Fruit fly (Drosophila melanogaster) whole organism, embryonic: ENCODE results near the gene Blm.

Experiments
- CG10274 ChIP-seq: fragments of 200-800 bp; sonication (Bioruptor generic); optimal IDR thresholded peaks from 3 replicates; lab custom pipeline; 2017; ENCODE audit warnings: missing biosample characterization, mild to moderate bottlenecking, missing genetic modification characterization
- CG10654 ChIP-seq: fragments of 200-800 bp; sonication (Bioruptor generic); optimal IDR thresholded peaks from 2 replicates; lab custom pipeline; 2016; ENCODE audit warnings: missing biosample characterization, missing genetic modification characterization
- CG12659 ChIP-seq: fragments of 200-800 bp; sonication (Bioruptor generic); optimal IDR thresholded peaks from 3 replicates; lab custom pipeline; 2017; ENCODE audit warnings: mild to moderate bottlenecking, missing biosample characterization, missing genetic modification reagents, missing genetic modification characterization
- CG12744 ChIP-seq: fragments of 200-800 bp; sonication (Bioruptor generic); optimal IDR thresholded peaks from 2 replicates; lab custom pipeline; 2016; ENCODE audit warnings: missing biosample characterization, missing genetic modification characterization
- CG13296 ChIP-seq: fragments of 200-800 bp; sonication (Bioruptor generic); optimal IDR thresholded peaks from 3 replicates; lab custom pipeline; 2018; ENCODE audit warnings: missing biosample characterization, mild to moderate bottlenecking, missing genetic modification characterization
- CG14050 ChIP-seq: fragments of 200-800 bp; sonication (Bioruptor generic); IDR thresholded peaks from 3 replicates; pipeline ENCODE4 v1.3.6; 2022; ENCODE audit warnings: missing biosample characterization, missing genetic modification characterization
- CG14441 ChIP-seq: fragments of 200-800 bp; sonication (Bioruptor generic); IDR thresholded peaks from 2 replicates; pipeline ENCODE4 v1.3.6; 2022; ENCODE audit warnings: missing biosample characterization, missing genetic modification characterization
- CG14860 ChIP-seq: fragments of 200-800 bp; sonication (Bioruptor generic); IDR thresholded peaks from 3 replicates; pipeline ENCODE4 v1.3.6; 2022; ENCODE audit warnings: missing biosample characterization, missing genetic modification characterization; ENCODE audit not compliant: partially characterized antibody
- CG15696 ChIP-seq: fragments of 200-800 bp; sonication (Bioruptor generic); optimal IDR thresholded peaks from 2 replicates; lab custom pipeline; 2019; ENCODE audit warnings: missing biosample characterization, mild to moderate bottlenecking, missing genetic modification characterization, moderate library complexity
- CG17359 ChIP-seq: fragments of 200-800 bp; sonication (Bioruptor generic); optimal IDR thresholded peaks from 3 replicates; lab custom pipeline; 2018; ENCODE audit warnings: missing biosample characterization, mild to moderate bottlenecking, missing genetic modification characterization, moderate library complexity
- CG18011 ChIP-seq: fragments of 200-800 bp; sonication (Bioruptor generic); optimal IDR thresholded peaks from 2 replicates; lab custom pipeline; 2017; ENCODE audit warnings: missing biosample characterization, missing genetic modification characterization, mild to moderate bottlenecking, moderate library complexity, missing genotype
- CG1832 ChIP-seq: fragments of 200-800 bp; sonication (Bioruptor generic); optimal IDR thresholded peaks from 2 replicates; lab custom pipeline; 2017; ENCODE audit warnings: missing biosample characterization, mild to moderate bottlenecking, missing genetic modification characterization, inconsistent platforms
- CG3163 ChIP-seq: fragments of 200-800 bp; sonication (Bioruptor generic); optimal IDR thresholded peaks from 3 replicates; lab custom pipeline; 2016; ENCODE audit warnings: missing biosample characterization, missing genetic modification characterization
- CG4820 ChIP-seq: fragments of 200-800 bp; sonication (Bioruptor generic); optimal IDR thresholded peaks from 3 replicates; lab custom pipeline; 2016; ENCODE audit warnings: missing biosample characterization, missing genetic modification characterization
- CG7372 ChIP-seq: fragments of 200-800 bp; sonication (Bioruptor generic); IDR thresholded peaks from 2 replicates; pipeline ENCODE4 v1.3.6; 2022; ENCODE audit warnings: missing biosample characterization, missing genetic modification characterization
- CG8089 ChIP-seq: fragments of 200-800 bp; sonication (Bioruptor generic); optimal IDR thresholded peaks from 3 replicates; lab custom pipeline; 2016; ENCODE audit warnings: missing biosample characterization, missing genetic modification characterization
- CG9437 ChIP-seq: fragments of 200-800 bp; sonication (Bioruptor generic); optimal IDR thresholded peaks from 2 replicates; lab custom pipeline; 2018; ENCODE audit warnings: missing biosample characterization, mild to moderate bottlenecking, missing genetic modification characterization
- CTCF ChIP-seq: fragments of 200-800 bp; sonication (Bioruptor generic); optimal IDR thresholded peaks from 2 replicates; lab custom pipeline; 2017; ENCODE audit warnings: missing biosample characterization, mild to moderate bottlenecking, missing genetic modification characterization, moderate library complexity
- CrebB ChIP-seq: fragments of 200-800 bp; sonication (Bioruptor generic); optimal IDR thresholded peaks from 3 replicates; lab custom pipeline; 2018; ENCODE audit warnings: missing biosample characterization, mild to moderate bottlenecking, missing genetic modification characterization
- Doc3 ChIP-seq: fragments of 200-800 bp; sonication (Bioruptor generic); IDR thresholded peaks from 3 replicates; pipeline ENCODE4 v1.3.6; 2022; ENCODE audit warnings: missing biosample characterization, missing genetic modification characterization; ENCODE audit not compliant: partially characterized antibody
- Hr3 ChIP-seq: fragments of 200-800 bp; sonication (Bioruptor generic); optimal IDR thresholded peaks from 3 replicates; lab custom pipeline; 2016; ENCODE audit warnings: missing biosample characterization, missing genetic modification characterization
- Hr39 ChIP-seq: fragments of >200 bp; optimal IDR thresholded peaks from 2 replicates; lab custom pipeline; 2017
- Hr78 ChIP-seq, 2 experiments: fragments of 200-800 bp in 1 of 2; fragments of >200 bp in 1 of 2; sonication (Bioruptor generic) in 1 of 2; optimal IDR thresholded peaks; 2 replicates each; lab custom pipeline; 2017 to 2019; ENCODE audit warnings: missing biosample characterization in 2 of 2, missing genetic modification characterization in 2 of 2, mild to moderate bottlenecking in 1 of 2, moderate library complexity in 1 of 2
- Meics ChIP-seq: fragments of 200-800 bp; sonication (Bioruptor generic); optimal IDR thresholded peaks from 2 replicates; lab custom pipeline; 2017; ENCODE audit warnings: missing biosample characterization, mild to moderate bottlenecking, missing genetic modification characterization
- NC2β ChIP-seq: fragments of 200-800 bp; sonication (Bioruptor generic); optimal IDR thresholded peaks from 2 replicates; lab custom pipeline; 2016; ENCODE audit warnings: missing biosample characterization, missing genetic modification characterization
- Opbp ChIP-seq: fragments of 200-800 bp; sonication (Bioruptor generic); IDR thresholded peaks from 3 replicates; pipeline ENCODE4 v1.3.6; 2022; ENCODE audit warnings: missing biosample characterization, missing genetic modification characterization; ENCODE audit not compliant: partially characterized antibody
- PHDP ChIP-seq: fragments of 200-800 bp; sonication (Bioruptor generic); optimal IDR thresholded peaks from 3 replicates; lab custom pipeline; 2018; ENCODE audit warnings: missing biosample characterization, mild to moderate bottlenecking, missing genetic modification characterization, moderate library complexity
- Six4 ChIP-seq: fragments of 200-800 bp; sonication (Bioruptor generic); optimal IDR thresholded peaks from 2 replicates; lab custom pipeline; 2016; ENCODE audit warnings: missing biosample characterization, missing genetic modification characterization
- Sry-δ ChIP-seq: fragments of 200-800 bp; sonication (Bioruptor generic); optimal IDR thresholded peaks from 2 replicates; lab custom pipeline; 2016; ENCODE audit warnings: missing biosample characterization, missing genetic modification characterization
- ac ChIP-seq: fragments of 200-800 bp; sonication (Bioruptor generic); optimal IDR thresholded peaks from 3 replicates; lab custom pipeline; 2017; ENCODE audit warnings: missing biosample characterization, mild to moderate bottlenecking, missing genetic modification characterization
- amos ChIP-seq: fragments of 200-800 bp; sonication (Bioruptor generic); IDR thresholded peaks from 2 replicates; pipeline ENCODE4 v1.3.6; 2022; ENCODE audit warnings: missing biosample characterization, missing genetic modification characterization; ENCODE audit not compliant: partially characterized antibody
- az2 ChIP-seq: fragments of 200-800 bp; sonication (Bioruptor generic); optimal IDR thresholded peaks from 3 replicates; lab custom pipeline; 2016; ENCODE audit warnings: missing biosample characterization, missing genetic modification characterization
- chm ChIP-seq: fragments of 200-800 bp; sonication (Bioruptor generic); IDR thresholded peaks from 2 replicates; pipeline ENCODE4 v1.3.6; 2022; ENCODE audit warnings: missing biosample characterization, missing genetic modification characterization
- crol ChIP-seq: fragments of 200-800 bp; sonication (Bioruptor generic); IDR thresholded peaks from 2 replicates; pipeline ENCODE4 v1.3.6; 2022; ENCODE audit warnings: missing biosample characterization, missing genetic modification characterization
- crp ChIP-seq, 2 experiments: fragments of 200-800 bp; sonication (Bioruptor generic); optimal IDR thresholded peaks; 2 replicates in 1 of 2; 3 replicates in 1 of 2; lab custom pipeline; 2017; ENCODE audit warnings: missing biosample characterization in 2 of 2, missing genetic modification characterization in 2 of 2, mild to moderate bottlenecking in 1 of 2, moderate library complexity in 1 of 2
- emc ChIP-seq: fragments of 200-800 bp; sonication (Bioruptor generic); optimal IDR thresholded peaks from 2 replicates; lab custom pipeline; 2016; ENCODE audit warnings: missing biosample characterization, missing genetic modification characterization
- esg ChIP-seq: fragments of 200-800 bp; sonication (Bioruptor generic); conservative IDR thresholded peaks from 2 replicates; pipeline ENCODE4 v1.3.6; 2022; ENCODE audit warnings: missing biosample characterization, missing genetic modification characterization
- gfzf ChIP-seq: fragments of 200-800 bp; sonication (Bioruptor generic); optimal IDR thresholded peaks from 2 replicates; lab custom pipeline; 2016; ENCODE audit warnings: missing biosample characterization, mild to moderate bottlenecking, missing genetic modification characterization, moderate library complexity
- grn ChIP-seq: fragments of 200-800 bp; sonication (Bioruptor generic); optimal IDR thresholded peaks from 3 replicates; lab custom pipeline; 2017; ENCODE audit warnings: missing biosample characterization, missing genetic modification characterization
- insv ChIP-seq, 2 experiments: fragments of 200-800 bp; sonication (Bioruptor generic); optimal IDR thresholded peaks; 3 replicates each; lab custom pipeline; 2016 to 2018; ENCODE audit warnings: missing biosample characterization in 2 of 2, missing genetic modification characterization in 2 of 2
- kah ChIP-seq: fragments of 200-800 bp; sonication (Bioruptor generic); optimal IDR thresholded peaks from 2 replicates; lab custom pipeline; 2018; ENCODE audit warnings: missing biosample characterization, mild to moderate bottlenecking, missing genetic modification characterization
- ken ChIP-seq: fragments of 200-800 bp; sonication (Bioruptor generic); IDR thresholded peaks from 3 replicates; pipeline ENCODE4 v1.3.6; 2022; ENCODE audit warnings: missing biosample characterization, missing genetic modification characterization
- nerfin-1 ChIP-seq: fragments of 200-800 bp; sonication (Bioruptor generic); optimal IDR thresholded peaks from 3 replicates; lab custom pipeline; 2019; ENCODE audit warnings: missing biosample characterization, mild to moderate bottlenecking, missing genetic modification characterization, moderate library complexity
- nerfin-2 ChIP-seq: fragments of 200-800 bp; sonication (Bioruptor generic); IDR thresholded peaks from 2 replicates; pipeline ENCODE4 v1.3.6; 2022; ENCODE audit warnings: missing biosample characterization, missing genetic modification characterization; ENCODE audit not compliant: partially characterized antibody
- salm ChIP-seq: fragments of 200-800 bp; sonication (Bioruptor generic); optimal IDR thresholded peaks from 2 replicates; lab custom pipeline; 2018; ENCODE audit warnings: missing biosample characterization, mild to moderate bottlenecking, missing genetic modification characterization
- sens ChIP-seq: fragments of 200-800 bp; sonication (Bioruptor generic); peaks from one replicate; lab custom pipeline; 2016; ENCODE audit warnings: missing biosample characterization, missing genetic modification characterization
- sqz ChIP-seq: fragments of 200-800 bp; sonication (Bioruptor generic); optimal IDR thresholded peaks from 3 replicates; lab custom pipeline; 2018; ENCODE audit warnings: missing biosample characterization, mild to moderate bottlenecking, missing genetic modification characterization
- sr ChIP-seq: fragments of 200-800 bp; sonication (Bioruptor generic); IDR thresholded peaks from 3 replicates; pipeline ENCODE4 v1.3.6; 2022; ENCODE audit warnings: missing biosample characterization, missing genetic modification characterization
- toy ChIP-seq: fragments of 200-800 bp; sonication (Bioruptor generic); IDR thresholded peaks from 2 replicates; pipeline ENCODE4 v1.3.6; 2022; ENCODE audit warnings: missing biosample characterization, missing genetic modification characterization

The Blm gene

DNA sequence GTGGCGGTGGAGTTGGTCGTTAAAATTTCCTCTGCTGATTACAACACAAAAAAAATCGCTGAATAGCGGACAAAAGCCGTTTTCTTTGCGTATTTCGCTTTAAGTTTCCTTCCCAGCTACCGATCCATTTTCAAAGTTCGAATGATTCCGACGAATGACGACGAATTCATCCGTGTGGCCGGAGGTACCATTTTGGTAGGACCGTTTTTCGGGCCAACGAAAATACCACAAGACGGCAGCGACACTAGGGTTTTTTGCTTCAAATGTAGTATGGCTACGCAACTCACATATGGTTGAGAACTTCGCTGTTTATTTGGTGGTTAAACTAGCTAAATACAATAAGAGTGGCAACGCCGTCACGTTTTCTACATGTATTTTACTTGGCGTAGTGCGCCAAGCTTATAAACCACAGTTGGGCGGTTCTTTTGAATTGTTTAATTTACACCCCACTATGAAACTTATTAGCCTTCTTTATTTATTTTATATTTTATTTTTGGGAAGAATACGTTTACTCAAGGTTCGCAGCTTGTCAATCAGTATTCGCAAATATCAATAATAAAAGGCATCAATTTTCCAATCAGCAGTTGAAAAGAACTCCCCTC is 22.8 kb upstream of the Blm start, which contains the start of gene Lk6 (continued):
- no peak for TF ChIP-seq esg (GFP tag; lab: Robert Waterston, UW)
- TF ChIP-seq CTCF (GFP tag; lab: Kevin White, UChicago) = peak; percentile 89
- TF ChIP-seq CG12744 (GFP tag; lab: Kevin White, UChicago) = peak; percentile 34
- no peak for TF ChIP-seq Six4 (GFP tag; lab: Kevin White, UChicago)
- no peak for TF ChIP-seq crol (GFP tag; lab: Robert Waterston, UW)
- TF ChIP-seq CG14441 (GFP tag; lab: Robert Waterston, UW) = no peak
- TF ChIP-seq nerfin-2 = no peak
- no peak for TF ChIP-seq CG7372 (GFP tag; lab: Robert Waterston, UW)
- TF ChIP-seq NC2β (GFP tag; lab: Kevin White, UChicago) = peak; percentile 23
- TF ChIP-seq az2 = peak; percentile 22
- peak; percentile 100 for TF ChIP-seq gfzf (GFP tag; lab: Kevin White, UChicago)
- no peak for TF ChIP-seq toy (GFP tag; lab: Robert Waterston, UW)
- peak in 1 of 2 experiments; percentile 28 for TF ChIP-seq Hr78 (GFP tag; optimal IDR thresholded peaks at IDR 0.05; lab: Kevin White, UChicago)
- peak; percentile 59 for TF ChIP-seq CG3163 (GFP tag; lab: Kevin White, UChicago)
- peak; percentile 45 for TF ChIP-seq salm (tag; lab: Kevin White, UChicago)
- no peak for TF ChIP-seq amos (GFP tag; lab: Robert Waterston, UW)
- TF ChIP-seq CG14050 (GFP tag; lab: Robert Waterston, UW) = no peak
- peak; percentile 91 for TF ChIP-seq CG12659 (GFP tag; lab: Kevin White, UChicago)
- TF ChIP-seq chm (GFP tag; lab: Robert Waterston, UW) = no peak
- TF ChIP-seq ken (GFP tag; lab: Robert Waterston, UW) = no peak
- TF ChIP-seq CG17359 (tag; lab: Kevin White, UChicago) = peak; percentile 38
- peak; percentile 22 for TF ChIP-seq CG4820 (GFP tag; lab: Kevin White, UChicago)
- no peak for TF ChIP-seq Hr3
- TF ChIP-seq CG10274 (GFP tag; lab: Kevin White, UChicago) = no peak
- peak; percentile 43 for TF ChIP-seq CG10654
- TF ChIP-seq Doc3 (GFP tag; lab: Robert Waterston, UW) = no peak
- TF ChIP-seq CG8089 (GFP tag; lab: Kevin White, UChicago) = no peak
- TF ChIP-seq Meics (GFP tag; lab: Kevin White, UChicago) = peak; percentile 55

dm6 chr3R:11763494-11764278 is 22.1 kb upstream of the Blm start:
- TF ChIP-seq sqz (GFP tag; lab: Kevin White, UChicago) = peak; percentile 95
- peak; percentile 72 for TF ChIP-seq CG1832
- no peak for TF ChIP-seq CG13296 (GFP tag; lab: Kevin White, UChicago)
- TF ChIP-seq ac (GFP tag; lab: Kevin White, UChicago) = peak; percentile 71
- no peak for TF ChIP-seq PHDP (tag; lab: Kevin White, UChicago)
- TF ChIP-seq CG18011 (GFP tag; lab: Kevin White, UChicago) = no peak
- peak in 1 of 2 experiments; percentile 19 for TF ChIP-seq crp (GFP tag; optimal IDR thresholded peaks at IDR 0.05; lab: Kevin White, UChicago)
- TF ChIP-seq nerfin-1 (tag; lab: Kevin White, UChicago) = peak; percentile 93
- TF ChIP-seq kah = peak; percentile 40
- TF ChIP-seq CrebB (tag; lab: Kevin White, UChicago) = no peak
- no peak for TF ChIP-seq Hr39
- TF ChIP-seq insv (GFP tag; optimal IDR thresholded peaks at IDR 0.05; lab: Kevin White, UChicago) = no peak
- no peak for TF ChIP-seq Opbp (GFP tag; lab: Robert Waterston, UW)
- no peak for TF ChIP-seq CTCF (GFP tag; lab: Kevin White, UChicago)
- no peak for TF ChIP-seq emc (GFP tag; lab: Kevin White, UChicago)
- TF ChIP-seq sr (GFP tag; lab: Robert Waterston, UW) = no peak
- no peak for TF ChIP-seq grn
- no peak for TF ChIP-seq CG9437
- TF ChIP-seq Sry-δ (GFP tag; lab: Kevin White, UChicago) = no peak
- TF ChIP-seq sens = peak; percentile 77
- TF ChIP-seq CG14860 (GFP tag; lab: Robert Waterston, UW) = no peak
- TF ChIP-seq CG15696 (tag; lab: Kevin White, UChicago) = no peak
